Worm (Caenorhabditis elegans) whole organism, late embryonic: ENCODE results near the gene F31F7.1.

Experiments
- C08G9.2 ChIP-seq: sonication (generic microtip); optimal IDR thresholded peaks from 2 replicates; lab custom pipeline; 2016; ENCODE audit warnings: mild to moderate bottlenecking, missing genetic modification characterization, moderate library complexity, missing compliant biosample characterization
- C38D4.7 ChIP-seq: fragments of 200-800 bp; sonication (Bioruptor generic); optimal IDR thresholded peaks from 2 replicates; lab custom pipeline; 2018; ENCODE audit warnings: mild to moderate bottlenecking, missing genetic modification characterization, moderate library complexity, missing compliant biosample characterization
- F13H6.1 ChIP-seq: sonication (generic microtip); optimal IDR thresholded peaks from 2 replicates; lab custom pipeline; 2016; ENCODE audit warnings: missing genetic modification characterization, missing compliant biosample characterization
- K09A11.1 ChIP-seq: sonication (generic microtip); optimal IDR thresholded peaks from 2 replicates; lab custom pipeline; 2017; ENCODE audit warnings: antibody characterized with exemption, mild to moderate bottlenecking, missing genetic modification characterization, missing compliant biosample characterization; ENCODE audit not compliant: insufficient read depth
- ceh-18 ChIP-seq: sonication (generic microtip); optimal IDR thresholded peaks from 2 replicates; lab custom pipeline; 2016; ENCODE audit warnings: missing genetic modification characterization, missing compliant biosample characterization
- ceh-2 ChIP-seq: sonication (generic microtip); optimal IDR thresholded peaks from 2 replicates; lab custom pipeline; 2016; ENCODE audit warnings: missing genotype, missing genetic modification characterization, missing compliant biosample characterization
- ceh-31 ChIP-seq: sonication (generic microtip); optimal IDR thresholded peaks from 2 replicates; lab custom pipeline; 2016; ENCODE audit warnings: missing genetic modification characterization, missing compliant biosample characterization
- ceh-34 ChIP-seq: sonication (generic microtip); optimal IDR thresholded peaks from 2 replicates; lab custom pipeline; 2016; ENCODE audit warnings: mild to moderate bottlenecking, missing genetic modification characterization, missing compliant biosample characterization
- ceh-45 ChIP-seq: fragments of 200-800 bp; sonication (Bioruptor generic); IDR thresholded peaks from 2 replicates; pipeline ENCODE4 v1.3.6; 2022; ENCODE audit warnings: missing genetic modification reagents, missing genetic modification characterization, missing compliant biosample characterization
- ceh-6 ChIP-seq: fragments of 200-800 bp; sonication (Bioruptor generic); optimal IDR thresholded peaks from 2 replicates; lab custom pipeline; 2018; ENCODE audit warnings: mild to moderate bottlenecking, missing genetic modification characterization, missing compliant biosample characterization
- ceh-9 ChIP-seq: sonication (generic microtip); optimal IDR thresholded peaks from 2 replicates; lab custom pipeline; 2016; ENCODE audit warnings: mild to moderate bottlenecking, missing genetic modification characterization, inconsistent platforms, missing compliant biosample characterization
- dmd-4 ChIP-seq: sonication (generic microtip); optimal IDR thresholded peaks from 2 replicates; lab custom pipeline; 2016; ENCODE audit warnings: borderline replicate concordance, missing genetic modification characterization, missing compliant biosample characterization
- dve-1 ChIP-seq: sonication (generic microtip); optimal IDR thresholded peaks from 2 replicates; lab custom pipeline; 2017; ENCODE audit warnings: antibody characterized with exemption, mild to moderate bottlenecking, missing genetic modification characterization, missing compliant biosample characterization
- elt-2 ChIP-seq: sonication (generic microtip); optimal IDR thresholded peaks from 2 replicates; lab custom pipeline; 2016; ENCODE audit warnings: missing genetic modification reagents, missing genetic modification characterization, missing compliant biosample characterization
- fax-1 ChIP-seq: sonication (generic microtip); optimal IDR thresholded peaks from 2 replicates; lab custom pipeline; 2016; ENCODE audit warnings: missing genotype, missing genetic modification characterization, missing compliant biosample characterization
- fkh-6 ChIP-seq: sonication (generic microtip); optimal IDR thresholded peaks from 2 replicates; lab custom pipeline; 2016; ENCODE audit warnings: missing genetic modification characterization, missing compliant biosample characterization
- hlh-30 ChIP-seq: sonication (generic microtip); optimal IDR thresholded peaks from 2 replicates; lab custom pipeline; 2017; ENCODE audit warnings: antibody characterized with exemption, missing genetic modification characterization, missing compliant biosample characterization; ENCODE audit not compliant: insufficient read depth
- hlh-6 ChIP-seq: sonication (generic microtip); optimal IDR thresholded peaks from 2 replicates; lab custom pipeline; 2016; ENCODE audit warnings: missing genotype, missing genetic modification characterization, missing compliant biosample characterization
- lim-6 ChIP-seq: sonication (generic microtip); optimal IDR thresholded peaks from 2 replicates; lab custom pipeline; 2016; ENCODE audit warnings: missing genetic modification characterization, missing compliant biosample characterization
- lin-11 ChIP-seq: fragments of 200-800 bp; sonication (Bioruptor generic); optimal IDR thresholded peaks from 2 replicates; lab custom pipeline; 2018; ENCODE audit warnings: mild to moderate bottlenecking, missing genetic modification characterization, missing compliant biosample characterization
- madf-2 ChIP-seq: sonication (generic microtip); optimal IDR thresholded peaks from 2 replicates; lab custom pipeline; 2017; ENCODE audit warnings: missing genetic modification characterization, missing compliant biosample characterization
- mec-3 ChIP-seq: sonication (generic microtip); optimal IDR thresholded peaks from 2 replicates; lab custom pipeline; 2016; ENCODE audit warnings: borderline replicate concordance, missing genetic modification characterization, missing compliant biosample characterization
- nfya-1 ChIP-seq: sonication (generic microtip); optimal IDR thresholded peaks from 2 replicates; lab custom pipeline; 2017; ENCODE audit warnings: missing genetic modification characterization, mild to moderate bottlenecking, missing compliant biosample characterization, antibody characterized with exemption, moderate library complexity
- odd-2 ChIP-seq: sonication (generic microtip); optimal IDR thresholded peaks from 2 replicates; lab custom pipeline; 2017; ENCODE audit warnings: antibody characterized with exemption, mild to moderate bottlenecking, missing genetic modification characterization, missing compliant biosample characterization
- pag-3 ChIP-seq: sonication (generic microtip); optimal IDR thresholded peaks from 2 replicates; lab custom pipeline; 2016; ENCODE audit warnings: missing compliant biosample characterization, missing genetic modification characterization, borderline replicate concordance
- pat-9 ChIP-seq: fragments of 200-800 bp; sonication (Bioruptor generic); optimal IDR thresholded peaks from 2 replicates; lab custom pipeline; 2018; ENCODE audit warnings: mild to moderate bottlenecking, missing genetic modification characterization, moderate library complexity, missing compliant biosample characterization
- pax-1 ChIP-seq: fragments of 150-350 bp; optimal IDR thresholded peaks from 2 replicates; lab custom pipeline; 2014; ENCODE audit warnings: missing biosample characterization, missing genetic modification characterization
- pqm-1 ChIP-seq: sonication (generic microtip); optimal IDR thresholded peaks from 2 replicates; lab custom pipeline; 2016; ENCODE audit warnings: missing genetic modification characterization, missing compliant biosample characterization
- pros-1 ChIP-seq: fragments of 150-350 bp; optimal IDR thresholded peaks from 2 replicates; lab custom pipeline; 2014; ENCODE audit warnings: missing biosample characterization, missing genetic modification reagents, missing genetic modification characterization
- ref-2 ChIP-seq: sonication (generic microtip); optimal IDR thresholded peaks from 2 replicates; lab custom pipeline; 2016; ENCODE audit warnings: missing genetic modification characterization, missing compliant biosample characterization
- rnt-1 ChIP-seq: sonication (generic microtip); optimal IDR thresholded peaks from 2 replicates; lab custom pipeline; 2016; ENCODE audit warnings: missing genetic modification characterization, missing compliant biosample characterization
- sdc-2 ChIP-seq: sonication (generic microtip); optimal IDR thresholded peaks from 2 replicates; lab custom pipeline; 2016; ENCODE audit warnings: missing genotype, missing genetic modification characterization, missing compliant biosample characterization
- sox-4 ChIP-seq: sonication (generic microtip); optimal IDR thresholded peaks from 2 replicates; lab custom pipeline; 2017; ENCODE audit warnings: mild to moderate bottlenecking, missing genetic modification characterization, inconsistent platforms, missing compliant biosample characterization
- tbx-2 ChIP-seq: sonication (generic microtip); optimal IDR thresholded peaks from 2 replicates; lab custom pipeline; 2016; ENCODE audit warnings: missing genetic modification characterization, missing compliant biosample characterization
- unc-42 ChIP-seq: sonication (generic microtip); optimal IDR thresholded peaks from 2 replicates; lab custom pipeline; 2016; ENCODE audit warnings: missing genotype, missing genetic modification characterization, missing compliant biosample characterization
- unc-55 ChIP-seq: sonication (generic microtip); optimal IDR thresholded peaks from 2 replicates; lab custom pipeline; 2017; ENCODE audit warnings: missing biosample characterization, missing genetic modification reagents, missing genetic modification characterization
- unc-86 ChIP-seq: sonication (generic microtip); optimal IDR thresholded peaks from 2 replicates; lab custom pipeline; 2016; ENCODE audit warnings: missing genetic modification characterization, missing compliant biosample characterization

F31F7.1 gene

ce11 chrV:6240735-6241134 is 35.5 kb upstream of the F31F7.1 start:
- TF ChIP-seq K09A11.1 (no peak), hlh-6 (tag; lab: Kevin White, UChicago) (no peak)

- TF ChIP-seq sdc-2 (tag; lab: Kevin White, UChicago), result no peak
- no peak for TF ChIP-seq pat-9
- peak; percentile 0 for TF ChIP-seq elt-2 (tag; lab: Kevin White, UChicago)
Measured at ce11 chrV:6243260-6243659, 33.0 kb upstream of the F31F7.1 start.

ce11 chrV:6244631-6245030 is 31.6 kb upstream of the F31F7.1 start:
- TF ChIP-seq ceh-18 (tag; lab: Kevin White, UChicago), result no peak
- TF ChIP-seq unc-42, result peak; percentile 45

ce11 chrV:6246454-6246981 is 29.7 kb upstream of the F31F7.1 start, which contains the start of gene dmd-7:
dmd-7 (plus strand) TSS chrV:6246931.
- TF ChIP-seq mec-3 (tag; lab: Kevin White, UChicago) (no peak), pqm-1 (tag; lab: Kevin White, UChicago) (peak; percentile 26), ceh-9 (tag; lab: Kevin White, UChicago) (no peak), ceh-18 (tag; lab: Kevin White, UChicago) (peak; percentile 86), ceh-2 (tag; lab: Kevin White, UChicago) (peak; percentile 3), elt-2 (tag; lab: Kevin White, UChicago) (peak; percentile 50), lin-11 (tag; lab: Kevin White, UChicago) (no peak), pax-1 (tag; lab: Kevin White, UChicago) (no peak), nfya-1 (tag; lab: Kevin White, UChicago) (peak; percentile 63), tbx-2 (peak; percentile 76), ceh-6 (GFP tag; lab: Kevin White, UChicago) (no peak), F13H6.1 (peak; percentile 61), C38D4.7 (GFP tag; lab: Kevin White, UChicago) (no peak), odd-2 (tag; lab: Kevin White, UChicago) (no peak), K09A11.1 (no peak), dve-1 (peak; percentile 57), pag-3 (tag; lab: Kevin White, UChicago) (no peak), pros-1 (tag; lab: Kevin White, UChicago) (peak; percentile 70), sox-4 (tag; lab: Kevin White, UChicago) (no peak), lim-6 (tag; lab: Kevin White, UChicago) (no peak), dmd-4 (tag; lab: Kevin White, UChicago) (no peak), rnt-1 (tag; lab: Kevin White, UChicago) (peak; percentile 28), hlh-6 (tag; lab: Kevin White, UChicago) (peak; percentile 38), fax-1 (tag; lab: Kevin White, UChicago) (no peak), ref-2 (tag; lab: Kevin White, UChicago) (peak; percentile 70), unc-42 (peak; percentile 38), ceh-31 (tag; lab: Kevin White, UChicago) (peak; percentile 64), unc-86 (no peak), hlh-30 (peak; percentile 78), ceh-34 (tag; lab: Kevin White, UChicago) (peak; percentile 49), fkh-6 (tag; lab: Kevin White, UChicago) (peak; percentile 13), ceh-45 (GFP tag; lab: Robert Waterston, UW) (no peak), sdc-2 (tag; lab: Kevin White, UChicago) (peak; percentile 40), madf-2 (peak; percentile 59), C08G9.2 (tag; lab: Kevin White, UChicago) (no peak), unc-55 (peak; percentile 72)
